Worm (Caenorhabditis elegans): ENCODE results near the gene Y57G7A.11.

The Y57G7A.11 gene

DNA sequence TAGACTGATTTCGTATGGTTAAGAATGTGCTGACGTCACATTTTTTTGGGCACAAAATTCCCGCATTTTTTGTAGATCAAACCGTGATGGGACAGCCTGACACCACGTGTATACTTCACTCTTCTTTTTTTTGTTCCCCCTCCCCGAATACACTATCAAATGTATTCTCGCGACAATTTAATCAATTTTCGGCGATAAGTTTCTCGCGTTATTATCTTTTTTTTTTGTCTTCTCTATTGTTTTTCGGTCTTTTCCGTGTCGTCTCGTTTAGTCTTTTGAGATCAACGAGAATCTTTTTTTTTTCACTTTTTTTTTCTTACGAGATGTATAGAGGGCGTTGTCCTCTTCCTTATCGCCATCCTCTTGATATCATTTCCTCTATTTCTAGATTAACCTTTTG is 38.6 kb upstream of the Y57G7A.11 start:
- TF ChIP-seq ceh-16 (tag; optimal IDR thresholded peaks at IDR 0.05) (no peak), elt-2 (tag; optimal IDR thresholded peaks at IDR 0.05) (peak; percentile 52), elt-3 (tag; optimal IDR thresholded peaks at IDR 0.05) (peak in 1 of 3 experiments; percentile 5)

DNA sequence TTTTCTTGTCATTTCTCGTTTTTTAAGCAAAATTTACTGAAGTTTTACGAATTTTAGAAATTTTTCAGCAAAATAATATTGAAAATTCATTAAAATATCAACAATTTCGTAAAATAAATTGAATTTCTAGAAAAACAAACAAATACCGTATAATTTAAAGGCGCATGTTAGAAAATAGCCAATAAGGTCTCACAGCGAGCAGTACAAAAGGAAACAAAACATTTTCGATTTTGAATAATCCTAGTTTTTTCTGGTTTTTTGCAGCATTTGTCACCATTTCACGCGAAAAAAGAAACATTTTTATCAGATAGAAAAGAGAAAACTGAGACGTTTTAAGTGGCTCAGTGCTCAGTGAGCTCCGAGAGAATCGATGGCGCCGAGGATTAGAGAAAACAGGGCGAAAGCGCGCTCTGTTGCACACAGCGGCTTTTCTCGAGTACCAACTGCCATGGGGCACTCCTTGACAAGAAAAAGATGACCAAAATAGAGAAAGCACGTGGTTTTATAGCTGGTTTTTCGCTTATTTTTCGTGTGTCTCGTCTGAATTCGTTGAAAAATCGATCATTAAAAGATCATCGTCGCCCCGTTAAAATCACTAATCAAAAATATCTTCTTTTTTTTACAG is 33.3 kb upstream of the Y57G7A.11 start, which contains the start of the genes alh-6 and fcho-1:
TSS of gene alh-6 (minus strand) at position 242 of the 625 bp plus-strand sequence.
TSS of gene fcho-1 (plus strand) at position 624 of the 625 bp plus-strand sequence.
- peak; percentile 14 for TF ChIP-seq hmg-11 (tag; optimal IDR thresholded peaks at IDR 0.05)
- no peak for TF ChIP-seq elt-2 (tag; optimal IDR thresholded peaks at IDR 0.05)
- TF ChIP-seq pha-4 (tag; optimal IDR thresholded peaks at IDR 0.05), result peak; percentile 42
- TF ChIP-seq nhr-77 (tag; optimal IDR thresholded peaks at IDR 0.05), result no peak
- TF ChIP-seq jun-1 (tag; optimal IDR thresholded peaks at IDR 0.05), result no peak
- no peak for TF ChIP-seq fkh-2 (tag; optimal IDR thresholded peaks at IDR 0.05)
- TF ChIP-seq daf-12 (tag; optimal IDR thresholded peaks at IDR 0.05), result no peak
- TF ChIP-seq fos-1 (tag; optimal IDR thresholded peaks at IDR 0.05), result no peak
- TF ChIP-seq fkh-10 (GFP tag; optimal IDR thresholded peaks at IDR 0.05), result no peak
- peak; percentile 13 for TF ChIP-seq lsy-12 (tag; optimal IDR thresholded peaks at IDR 0.05)
- no peak for TF ChIP-seq nhr-12 (tag; optimal IDR thresholded peaks at IDR 0.05)
- TF ChIP-seq eor-1 (tag; optimal IDR thresholded peaks at IDR 0.05), result no peak
- TF ChIP-seq ceh-82 (tag; optimal IDR thresholded peaks at IDR 0.05), result no peak
- no peak for TF ChIP-seq nhr-28 (tag; optimal IDR thresholded peaks at IDR 0.05)
- no peak for TF ChIP-seq nhr-11 (tag; optimal IDR thresholded peaks at IDR 0.05)
- no peak for TF ChIP-seq nhr-25 (tag; optimal IDR thresholded peaks at IDR 0.05)
- TF ChIP-seq egl-27 (tag; optimal IDR thresholded peaks at IDR 0.05), result no peak
- no peak for TF ChIP-seq skn-1 (tag; optimal IDR thresholded peaks at IDR 0.05)
- TF ChIP-seq tbx-2 (tag; optimal IDR thresholded peaks at IDR 0.05), result no peak
- TF ChIP-seq mml-1 (tag; optimal IDR thresholded peaks at IDR 0.05), result no peak
- TF ChIP-seq lin-39 (tag; optimal IDR thresholded peaks at IDR 0.05), result peak; percentile 58
- TF ChIP-seq ceh-9 (tag; optimal IDR thresholded peaks at IDR 0.05), result no peak
- TF ChIP-seq snpc-4 (tag; optimal IDR thresholded peaks at IDR 0.05), result no peak
- no peak for TF ChIP-seq nhr-23 (tag; optimal IDR thresholded peaks at IDR 0.05)
- TF ChIP-seq lin-15B (tag; optimal IDR thresholded peaks at IDR 0.05), result peak; percentile 71
- peak; percentile 46 for TF ChIP-seq nfya-1 (tag; optimal IDR thresholded peaks at IDR 0.05; ENCODE audit: insufficient read depth)
- no peak for TF ChIP-seq sea-2 (GFP tag; optimal IDR thresholded peaks at IDR 0.05)
- TF ChIP-seq pqm-1 (tag; optimal IDR thresholded peaks at IDR 0.05), result no peak
- TF ChIP-seq elt-1 (tag; optimal IDR thresholded peaks at IDR 0.05), result no peak
- TF ChIP-seq zag-1 (tag; optimal IDR thresholded peaks at IDR 0.05), result no peak
- TF ChIP-seq ceh-16 (tag; optimal IDR thresholded peaks at IDR 0.05), result no peak
- no peak for TF ChIP-seq unc-39 (tag; optimal IDR thresholded peaks at IDR 0.05)
- TF ChIP-seq nhr-67 (tag; optimal IDR thresholded peaks at IDR 0.05), result no peak
- no peak for TF ChIP-seq nhr-43 (tag; optimal IDR thresholded peaks at IDR 0.05; ENCODE audit: poor library complexity, severe bottlenecking)
- TF ChIP-seq ZK546.5 (tag; optimal IDR thresholded peaks at IDR 0.05), result no peak
- no peak for TF ChIP-seq egl-5 (tag; optimal IDR thresholded peaks at IDR 0.05)
- peak; percentile 6 for TF ChIP-seq ama-1 (optimal IDR thresholded peaks at IDR 0.05)
- no peak for TF ChIP-seq unc-62 (GFP tag; optimal IDR thresholded peaks at IDR 0.05)
- no peak for TF ChIP-seq elt-3 (tag; optimal IDR thresholded peaks at IDR 0.05)
- no peak for TF ChIP-seq aly-2 (tag; optimal IDR thresholded peaks at IDR 0.05)
- no peak for TF ChIP-seq nhr-76 (tag; optimal IDR thresholded peaks at IDR 0.05)
- no peak for TF ChIP-seq R02D3.7 (tag; optimal IDR thresholded peaks at IDR 0.05)
- TF ChIP-seq ztf-11 (tag; optimal IDR thresholded peaks at IDR 0.05), result no peak
- TF ChIP-seq mdl-1 (tag; optimal IDR thresholded peaks at IDR 0.05), result no peak
- TF ChIP-seq nhr-237 (tag; optimal IDR thresholded peaks at IDR 0.05), result no peak
- no peak for TF ChIP-seq ztf-4 (tag; optimal IDR thresholded peaks at IDR 0.05)
- no peak for TF ChIP-seq ceh-28 (tag; optimal IDR thresholded peaks at IDR 0.05)

All from whole organism, L3 larva.